Worm (Caenorhabditis elegans): Measurements from ENCODE around the gene Y39F10C.3.
"Not testable (repeated sequence)": the region's sequence is repeated elsewhere in the genome, so short reads cannot be mapped to it uniquely, and the experiment has no call there.

ce11 chrII:695079-695478, 20.9 kb downstream of the Y39F10C.3 start:
- not testable (repeated sequence) for TF ChIP-seq ceh-36 (tag; optimal IDR thresholded peaks at IDR 0.05); ceh-13 (GFP tag; optimal IDR thresholded peaks at IDR 0.05); F13C5.2 (tag; optimal IDR thresholded peaks at IDR 0.05); B0310.2 (tag; optimal IDR thresholded peaks at IDR 0.05); ama-1 (optimal IDR thresholded peaks at IDR 0.05); sea-1 (GFP tag; conservative IDR thresholded peaks at IDR 0.05); hmbx-1 (tag; optimal IDR thresholded peaks at IDR 0.05); aly-1 (tag; optimal IDR thresholded peaks at IDR 0.05); tra-4 (tag; optimal IDR thresholded peaks at IDR 0.05); flt-1 (GFP tag; IDR thresholded peaks at IDR 0.05); hmg-4 (GFP tag; optimal IDR thresholded peaks at IDR 0.05); hnd-1 (tag; optimal IDR thresholded peaks at IDR 0.05)
- TF ChIP-seq scrt-1 (GFP tag; IDR thresholded peaks at IDR 0.05) (peak; percentile 70; the same call in 1 of the 2 replicates), tbx-37 (GFP tag; conservative IDR thresholded peaks at IDR 0.05) (peak; percentile 53; the same call in 1 of the 2 replicates)

Data from whole organism, early embryonic.